Worm (Caenorhabditis elegans) whole organism, L4 larva: ENCODE measurements around the gene glb-23.

ENCODE experiments used
- D1046.2 ChIP-seq: fragments of 200-800 bp; sonication (Bioruptor generic); IDR thresholded peaks from 2 replicates; pipeline ENCODE4 v1.3.6; 2022; ENCODE audit warnings: missing genetic modification characterization, missing compliant biosample characterization
- F26F4.8 ChIP-seq: fragments of 200-800 bp; sonication (Bioruptor generic); conservative IDR thresholded peaks from 2 replicates; pipeline ENCODE4 v1.3.6; 2022; ENCODE audit warnings: missing genetic modification characterization, missing compliant biosample characterization
- F37D6.2 ChIP-seq: sonication (generic microtip); optimal IDR thresholded peaks from 2 replicates; lab custom pipeline; 2016; ENCODE audit warnings: mild to moderate bottlenecking, missing genetic modification characterization, missing compliant biosample characterization
- F44E2.7 ChIP-seq: fragments of 200-800 bp; sonication (Bioruptor generic); IDR thresholded peaks from 2 replicates; pipeline ENCODE4 v2.1.2; 2022; ENCODE audit warnings: missing genetic modification characterization, missing compliant biosample characterization
- T20F7.1 ChIP-seq: fragments of 200-800 bp; sonication (Bioruptor generic); optimal IDR thresholded peaks from 2 replicates; lab custom pipeline; 2018; ENCODE audit warnings: mild to moderate bottlenecking, missing genetic modification characterization, missing compliant biosample characterization
- T26A8.4 ChIP-seq: fragments of 200-800 bp; sonication (Bioruptor generic); IDR thresholded peaks from 2 replicates; pipeline ENCODE4 v1.3.6; 2022; ENCODE audit warnings: missing genetic modification characterization, missing compliant biosample characterization
- Y105C5A.15 ChIP-seq: fragments of 200-800 bp; sonication (Bioruptor generic); IDR thresholded peaks from 2 replicates; pipeline ENCODE4 v1.3.6; 2022; ENCODE audit warnings: missing genetic modification characterization, missing compliant biosample characterization
- Y75B8A.6 ChIP-seq: fragments of 200-800 bp; sonication (Bioruptor generic); IDR thresholded peaks from 2 replicates; pipeline ENCODE4 v1.3.6; 2022; ENCODE audit warnings: missing genetic modification reagents, missing genetic modification characterization, missing compliant biosample characterization
- aha-1 ChIP-seq: fragments of 150-350 bp; peaks from one replicate; lab custom pipeline; 2014; ENCODE audit warnings: missing biosample characterization, missing genetic modification characterization
- ama-1 ChIP-seq: fragments of 150-350 bp; optimal IDR thresholded peaks from 2 replicates; lab custom pipeline; 2014; ENCODE audit warnings: inconsistent platforms, mixed read lengths
- arid-1 ChIP-seq: fragments of 200-800 bp; sonication (Bioruptor generic); conservative IDR thresholded peaks from 2 replicates; pipeline ENCODE4 v1.3.6; 2022; ENCODE audit warnings: missing genetic modification reagents, missing genetic modification characterization, missing compliant biosample characterization
- attf-4 ChIP-seq: sonication (generic microtip); optimal IDR thresholded peaks from 3 replicates; lab custom pipeline; 2017; ENCODE audit warnings: missing biosample characterization, missing genetic modification characterization
- ceh-28 ChIP-seq: fragments of 150-350 bp; optimal IDR thresholded peaks from 2 replicates; lab custom pipeline; 2014; ENCODE audit warnings: missing biosample characterization, missing genetic modification reagents, missing genetic modification characterization
- cey-2 ChIP-seq: sonication (generic microtip); optimal IDR thresholded peaks from 3 replicates; lab custom pipeline; 2017; ENCODE audit warnings: missing genetic modification characterization, mild to moderate bottlenecking, missing compliant biosample characterization, antibody characterized with exemption, borderline replicate concordance; ENCODE audit not compliant: insufficient read depth
- daf-16 ChIP-seq, 3 experiments: sonication (generic microtip); optimal IDR thresholded peaks; 2 replicates each; lab custom pipeline; 2016 to 2017; ENCODE audit warnings: missing genetic modification characterization in 3 of 3, missing genetic modification reagents in 3 of 3, mild to moderate bottlenecking in 2 of 3, missing compliant biosample characterization in 2 of 3, missing biosample characterization in 1 of 3, moderate library complexity in 1 of 3
- daf-19 ChIP-seq: fragments of 200-800 bp; sonication (Bioruptor generic); conservative IDR thresholded peaks from 2 replicates; pipeline ENCODE4 v1.3.6; 2022; ENCODE audit warnings: missing genetic modification characterization, missing compliant biosample characterization
- dmd-9 ChIP-seq: fragments of 200-800 bp; sonication (Bioruptor generic); IDR thresholded peaks from 2 replicates; pipeline ENCODE4 v1.3.6; 2022; ENCODE audit warnings: missing genetic modification reagents, missing genetic modification characterization, missing compliant biosample characterization
- duxl-1 ChIP-seq: sonication (generic microtip); optimal IDR thresholded peaks from 2 replicates; lab custom pipeline; 2016; ENCODE audit warnings: mild to moderate bottlenecking, missing genetic modification characterization, moderate library complexity, missing compliant biosample characterization; ENCODE audit not compliant: poor library complexity
- dve-1 ChIP-seq: sonication (generic microtip); optimal IDR thresholded peaks from 2 replicates; lab custom pipeline; 2017; ENCODE audit warnings: antibody characterized with exemption, mild to moderate bottlenecking, missing genetic modification characterization, missing compliant biosample characterization; ENCODE audit not compliant: insufficient read depth
- egl-43 ChIP-seq: fragments of 200-800 bp; sonication (Bioruptor generic); IDR thresholded peaks from 2 replicates; pipeline ENCODE4 v1.3.6; 2022; ENCODE audit warnings: missing genetic modification reagents, missing genetic modification characterization, missing compliant biosample characterization
- hlh-11 ChIP-seq: fragments of 200-800 bp; sonication (Bioruptor generic); optimal IDR thresholded peaks from 2 replicates; lab custom pipeline; 2018; ENCODE audit warnings: mild to moderate bottlenecking, missing genetic modification characterization, missing compliant biosample characterization
- hlh-30 ChIP-seq: sonication (generic microtip); optimal IDR thresholded peaks from 2 replicates; lab custom pipeline; 2017; ENCODE audit warnings: antibody characterized with exemption, mild to moderate bottlenecking, missing genetic modification characterization, missing compliant biosample characterization; ENCODE audit not compliant: insufficient read depth
- hmg-1.1 ChIP-seq: fragments of 200-800 bp; sonication (Bioruptor generic); IDR thresholded peaks from 2 replicates; pipeline ENCODE4 v1.3.6; 2022; ENCODE audit warnings: missing genetic modification reagents, missing genetic modification characterization, missing compliant biosample characterization
- lim-7 ChIP-seq: fragments of 200-800 bp; sonication (Bioruptor generic); IDR thresholded peaks from 2 replicates; pipeline ENCODE4 v1.3.6; 2022; ENCODE audit warnings: missing genetic modification characterization, missing compliant biosample characterization
- lin-13 ChIP-seq: fragments of 150-350 bp; optimal IDR thresholded peaks from 2 replicates; lab custom pipeline; 2014; ENCODE audit warnings: missing biosample characterization, missing genetic modification reagents, missing genetic modification characterization
- lsy-2 ChIP-seq, 2 experiments: fragments of 150-350 bp in 1 of 2; sonication (generic microtip) in 1 of 2; optimal IDR thresholded peaks; 2 replicates each; lab custom pipeline; 2014 to 2017; ENCODE audit warnings: missing biosample characterization in 2 of 2, missing genetic modification characterization in 2 of 2
- mep-1 ChIP-seq: fragments of 150-350 bp; sonication (generic microtip); optimal IDR thresholded peaks from 3 replicates; lab custom pipeline; 2014; ENCODE audit warnings: missing biosample characterization, missing genetic modification characterization
- mxl-3 ChIP-seq: fragments of 200-800 bp; sonication (Bioruptor generic); optimal IDR thresholded peaks from 2 replicates; lab custom pipeline; 2018; ENCODE audit warnings: mild to moderate bottlenecking, missing genetic modification characterization, missing compliant biosample characterization
- nhr-11 ChIP-seq: fragments of 150-350 bp; optimal IDR thresholded peaks from 2 replicates; lab custom pipeline; 2014; ENCODE audit warnings: missing biosample characterization, missing genetic modification characterization
- nhr-25 ChIP-seq: sonication (generic microtip); optimal IDR thresholded peaks from 2 replicates; lab custom pipeline; 2017; ENCODE audit warnings: missing genetic modification characterization, mild to moderate bottlenecking, missing compliant biosample characterization, antibody characterized with exemption, moderate library complexity, borderline replicate concordance; ENCODE audit not compliant: insufficient read depth
- nhr-42 ChIP-seq: fragments of 200-800 bp; sonication (Bioruptor generic); IDR thresholded peaks from 2 replicates; pipeline ENCODE4 v1.3.6; 2022; ENCODE audit warnings: missing genetic modification characterization, missing compliant biosample characterization
- nhr-48 ChIP-seq: sonication (generic microtip); optimal IDR thresholded peaks from 2 replicates; lab custom pipeline; 2016; ENCODE audit warnings: mild to moderate bottlenecking, missing genetic modification characterization, missing compliant biosample characterization
- pha-4 ChIP-seq, 2 experiments: fragments of 150-350 bp in 1 of 2; fragments of 200-800 bp in 1 of 2; sonication (Bioruptor generic) in 1 of 2; IDR thresholded peaks in 1 of 2; optimal IDR thresholded peaks in 1 of 2; 2 replicates each; pipeline versions ENCODE4 v1.3.6 to Lab custom; 2014 to 2022; ENCODE audit warnings: missing genetic modification characterization in 2 of 2, missing genetic modification reagents in 2 of 2, missing biosample characterization in 1 of 2, missing compliant biosample characterization in 1 of 2
- php-3 ChIP-seq: fragments of 200-800 bp; sonication (Bioruptor generic); IDR thresholded peaks from 2 replicates; pipeline ENCODE4 v1.3.6; 2022; ENCODE audit warnings: missing genetic modification reagents, missing genetic modification characterization, missing compliant biosample characterization
- rbr-2 ChIP-seq: sonication (generic microtip); optimal IDR thresholded peaks from 2 replicates; lab custom pipeline; 2016; ENCODE audit warnings: missing genotype, missing genetic modification characterization, missing compliant biosample characterization
- sdz-12 ChIP-seq: fragments of 200-800 bp; sonication (Bioruptor generic); optimal IDR thresholded peaks from 2 replicates; lab custom pipeline; 2018; ENCODE audit warnings: mild to moderate bottlenecking, missing genetic modification characterization, missing compliant biosample characterization
- spr-1 ChIP-seq: sonication (generic microtip); optimal IDR thresholded peaks from 2 replicates; lab custom pipeline; 2016; ENCODE audit warnings: mild to moderate bottlenecking, missing genetic modification characterization, missing compliant biosample characterization
- tag-97 ChIP-seq: fragments of 200-800 bp; sonication (Bioruptor generic); IDR thresholded peaks from 2 replicates; pipeline ENCODE4 v1.3.6; 2022; ENCODE audit warnings: missing genetic modification characterization, missing compliant biosample characterization
- tra-1 ChIP-seq: fragments of 200-800 bp; sonication (Bioruptor generic); IDR thresholded peaks from 2 replicates; pipeline ENCODE4 v1.3.6; 2022; ENCODE audit warnings: missing genetic modification reagents, missing genetic modification characterization, missing compliant biosample characterization
- unc-130 ChIP-seq: sonication (generic microtip); optimal IDR thresholded peaks from 2 replicates; lab custom pipeline; 2016; ENCODE audit warnings: missing genetic modification reagents, missing genetic modification characterization, missing compliant biosample characterization
- unc-62 ChIP-seq, 3 experiments: fragments of 150-350 bp in 1 of 3; sonication (generic microtip); optimal IDR thresholded peaks in 2 of 3; peaks in 1 of 3; 1 replicate in 1 of 3; 2 replicates in 2 of 3; lab custom pipeline; 2014 to 2017; ENCODE audit warnings: missing biosample characterization in 3 of 3, missing genetic modification characterization in 3 of 3, missing genetic modification reagents in 3 of 3, missing genotype in 1 of 3
- zip-2 ChIP-seq: fragments of 150-350 bp; optimal IDR thresholded peaks from 2 replicates; lab custom pipeline; 2014; ENCODE audit warnings: missing biosample characterization, missing genetic modification characterization

Gene glb-23

ce11 chrIV:7237668-7238214, 18.4 kb upstream of the glb-23 start, which contains the start of gene elo-3 (continued):
- TF ChIP-seq tra-1 (peak; percentile 77; the same call in 1 of the 2 replicates), Y75B8A.6 (GFP tag; lab: Robert Waterston, UW) (no peak), hlh-30 (tag; lab: Kevin White, UChicago) (no peak), nhr-25 (tag; lab: Kevin White, UChicago) (no peak), F26F4.8 (GFP tag; lab: Robert Waterston, UW) (no peak), pha-4 (GFP tag; IDR thresholded peaks at IDR 0.05; lab: Robert Waterston, UW) (no peak), pha-4 (tag; optimal IDR thresholded peaks at IDR 0.05; lab: Kevin White, UChicago) (no peak), ceh-28 (tag; lab: Kevin White, UChicago) (no peak), dve-1 (tag; lab: Kevin White, UChicago) (no peak), tag-97 (GFP tag; lab: Robert Waterston, UW) (no peak), arid-1 (GFP tag; lab: Robert Waterston, UW) (no peak), F37D6.2 (no peak), nhr-11 (tag; lab: Kevin White, UChicago) (no peak)
- TF ChIP-seq, all 104 proteins: peak for 11

- TF ChIP-seq mxl-3 (GFP tag; lab: Kevin White, UChicago): peak; percentile 52
- peak in 1 of 2 experiments; percentile 17 for TF ChIP-seq unc-62 (GFP tag; optimal IDR thresholded peaks at IDR 0.05 in 1 of 2; lab: Kevin White, UChicago)
- no peak for TF ChIP-seq unc-62 (tag; optimal IDR thresholded peaks at IDR 0.05; lab: Kevin White, UChicago)
- TF ChIP-seq nhr-11 (tag; lab: Kevin White, UChicago): no peak
- no peak for TF ChIP-seq cey-2 (tag; lab: Kevin White, UChicago)
- TF ChIP-seq php-3: 0 out of 2 replicates have a peak, but pooled peaks have one; percentile 7
- no peak for TF ChIP-seq Y105C5A.15 (GFP tag; lab: Robert Waterston, UW)
- TF ChIP-seq ama-1 (lab: Kevin White, UChicago): no peak
- TF ChIP-seq nhr-48 (tag; lab: Kevin White, UChicago): peak; percentile 31
- TF ChIP-seq lim-7 (GFP tag; lab: Robert Waterston, UW): no peak
- no peak for TF ChIP-seq dmd-9
- TF ChIP-seq mep-1 (tag; lab: Kevin White, UChicago): no peak
- TF ChIP-seq lsy-2 (tag; optimal IDR thresholded peaks at IDR 0.05; lab: Kevin White, UChicago): peak in 1 of 2 experiments; percentile 26
- peak; percentile 20 for TF ChIP-seq hlh-11 (tag; lab: Kevin White, UChicago)
Observed at ce11 chrIV:7236248-7236772, 17.0 kb upstream of the glb-23 start.

ce11 chrIV:7235382-7235917, 16.2 kb upstream of the glb-23 start:
- TF ChIP-seq unc-62 (GFP tag; optimal IDR thresholded peaks at IDR 0.05 in 1 of 2; lab: Kevin White, UChicago) (peak in 1 of 2 experiments; percentile 63), unc-62 (tag; optimal IDR thresholded peaks at IDR 0.05; lab: Kevin White, UChicago) (no peak), sdz-12 (no peak), hmg-1.1 (GFP tag; lab: Robert Waterston, UW) (peak; percentile 80), hlh-30 (tag; lab: Kevin White, UChicago) (peak; percentile 16), nhr-42 (0 out of 2 replicates have a peak, but pooled peaks have one; percentile 43), duxl-1 (tag; lab: Kevin White, UChicago) (no peak), daf-16 (GFP tag; optimal IDR thresholded peaks at IDR 0.05; lab: Kevin White, UChicago) (peak in 1 of 2 experiments; percentile 43), daf-16 (tag; optimal IDR thresholded peaks at IDR 0.05; lab: Kevin White, UChicago) (peak; percentile 18), daf-19 (GFP tag; lab: Robert Waterston, UW) (no peak), rbr-2 (tag; lab: Kevin White, UChicago) (peak; percentile 64), zip-2 (no peak), lim-7 (GFP tag; lab: Robert Waterston, UW) (0 out of 2 replicates have a peak, but pooled peaks have one; percentile 27), dve-1 (tag; lab: Kevin White, UChicago) (peak; percentile 78), egl-43 (GFP tag; lab: Robert Waterston, UW) (peak; percentile 75), F44E2.7 (GFP tag; lab: Robert Waterston, UW) (no peak), attf-4 (tag; lab: Kevin White, UChicago) (no peak), T26A8.4 (GFP tag; lab: Robert Waterston, UW) (0 out of 2 replicates have a peak, but pooled peaks have one; percentile 41), D1046.2 (no peak), T20F7.1 (GFP tag; lab: Kevin White, UChicago) (no peak), aha-1 (tag; lab: Kevin White, UChicago) (peak; percentile 28), lin-13 (no peak), spr-1 (tag; lab: Kevin White, UChicago) (no peak), nhr-25 (tag; lab: Kevin White, UChicago) (no peak), unc-130 (no peak)
